Worm (Caenorhabditis elegans): ENCODE results near the gene acd-4.

DNA sequence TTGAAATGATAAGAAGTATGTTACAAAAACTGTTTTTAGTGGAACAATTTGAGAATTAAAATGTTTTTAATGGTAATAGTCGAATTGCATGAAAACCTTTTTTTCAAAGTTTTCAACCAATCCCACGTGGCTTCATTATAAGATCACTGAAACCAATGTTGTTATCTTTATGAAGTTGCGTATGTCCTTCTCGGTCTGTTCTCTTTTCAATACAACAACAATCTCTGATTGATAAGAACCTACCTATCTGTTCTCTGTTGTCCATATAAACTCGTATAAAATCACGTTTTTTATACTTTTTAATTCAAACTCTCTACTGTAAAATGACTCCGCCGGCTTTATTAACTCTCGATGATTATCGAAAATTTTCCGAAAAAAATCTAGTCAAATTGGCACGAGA, 34.7 kb upstream of the acd-4 start, which contains the start of gene F41E6.5:
- TF ChIP-seq elt-1 (tag; optimal IDR thresholded peaks at IDR 0.05; ENCODE audit: borderline replicate concordance, insufficient read depth) (no peak), lin-32 (GFP tag; optimal IDR thresholded peaks at IDR 0.05) (no peak), nhr-28 (tag; optimal IDR thresholded peaks at IDR 0.05) (no peak), sptf-1 (tag; optimal IDR thresholded peaks at IDR 0.05) (no peak), mep-1 (tag; optimal IDR thresholded peaks at IDR 0.05) (no peak), pha-4 (tag; optimal IDR thresholded peaks at IDR 0.05) (no peak), drap-1 (GFP tag; optimal IDR thresholded peaks at IDR 0.05) (no peak), unc-62 (GFP tag; optimal IDR thresholded peaks at IDR 0.05) (no peak), ces-1 (GFP tag; optimal IDR thresholded peaks at IDR 0.05) (no peak), snpc-4 (tag; optimal IDR thresholded peaks at IDR 0.05) (no peak), zip-8 (tag; optimal IDR thresholded peaks at IDR 0.05) (no peak), nhr-237 (tag; optimal IDR thresholded peaks at IDR 0.05) (no peak)
